Worm (Caenorhabditis elegans) whole organism, midembryonic: ENCODE results near the gene F07F6.1.

Experiments used
- T22C8.4 ChIP-seq: fragments of 200-800 bp; sonication (Bioruptor generic); IDR thresholded peaks from 2 replicates; pipeline ENCODE4 v1.3.6; 2022; ENCODE audit warnings: missing genetic modification characterization, missing compliant biosample characterization
- cog-1 ChIP-seq: sonication (generic microtip); optimal IDR thresholded peaks from 2 replicates; lab custom pipeline; 2016; ENCODE audit warnings: missing genetic modification characterization, missing compliant biosample characterization
- flt-1 ChIP-seq: fragments of 200-800 bp; sonication (Bioruptor generic); IDR thresholded peaks from 2 replicates; pipeline ENCODE4 v1.3.6; 2022; ENCODE audit warnings: missing genetic modification characterization, missing compliant biosample characterization
- klf-2 ChIP-seq: fragments of 200-800 bp; sonication (Bioruptor generic); conservative IDR thresholded peaks from 2 replicates; pipeline ENCODE4 v1.3.6; 2022; ENCODE audit warnings: missing genetic modification reagents, missing genetic modification characterization, missing compliant biosample characterization
- med-1 ChIP-seq: sonication (generic microtip); optimal IDR thresholded peaks from 2 replicates; lab custom pipeline; 2017; ENCODE audit warnings: missing genetic modification characterization, mild to moderate bottlenecking, missing compliant biosample characterization, antibody characterized with exemption, missing genetic modification reagents; ENCODE audit not compliant: insufficient read depth
- ref-1 ChIP-seq: fragments of 200-800 bp; sonication (Bioruptor generic); conservative IDR thresholded peaks from 2 replicates; pipeline ENCODE4 v1.3.6; 2022; ENCODE audit warnings: missing genetic modification reagents, missing genetic modification characterization, missing compliant biosample characterization
- tab-1 ChIP-seq: fragments of 200-800 bp; sonication (Bioruptor generic); IDR thresholded peaks from 2 replicates; pipeline ENCODE4 v1.3.6; 2022; ENCODE audit warnings: missing genetic modification characterization, missing compliant biosample characterization
- ztf-23 ChIP-seq: fragments of 200-800 bp; sonication (Bioruptor generic); IDR thresholded peaks from 2 replicates; pipeline ENCODE4 v1.3.6; 2022; ENCODE audit warnings: missing genetic modification reagents, missing genetic modification characterization, missing compliant biosample characterization
- ztf-29 ChIP-seq: fragments of 200-800 bp; sonication (Bioruptor generic); IDR thresholded peaks from 2 replicates; pipeline ENCODE4 v1.3.6; 2022; ENCODE audit warnings: missing genetic modification reagents, missing genetic modification characterization, missing compliant biosample characterization

Gene F07F6.1

DNA sequence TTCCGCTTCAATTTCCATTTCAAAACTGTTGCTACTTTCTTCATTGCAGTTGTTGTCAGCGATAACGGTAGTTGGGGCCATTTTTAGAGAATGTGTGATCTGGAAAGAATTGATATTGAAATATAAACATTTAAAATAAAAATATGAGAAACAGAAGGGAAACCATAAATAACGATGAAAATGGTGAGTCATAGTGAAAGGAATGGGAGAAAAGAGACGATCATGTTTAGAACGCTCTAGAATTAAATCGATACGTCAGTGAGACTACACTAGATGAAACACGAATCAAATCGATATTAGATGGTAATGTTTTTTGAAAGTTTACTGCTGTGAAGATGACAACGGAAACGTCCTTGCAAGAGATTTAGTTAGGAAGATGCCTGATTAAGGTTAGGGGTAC is 28.8 kb upstream of the F07F6.1 start, which contains the start of the genes EEED8.12 and EEED8.4:
Gene EEED8.12 (minus strand): TSS at position 101 of the 400 bp plus-strand sequence.
Gene EEED8.4 (plus strand): TSS at position 396 of the 400 bp plus-strand sequence.
- TF ChIP-seq ztf-29 (GFP tag; lab: Robert Waterston, UW) = no peak
- no peak for TF ChIP-seq ztf-23
- TF ChIP-seq klf-2 (GFP tag; lab: Robert Waterston, UW) = no peak
- no peak for TF ChIP-seq T22C8.4 (GFP tag; lab: Robert Waterston, UW)
- TF ChIP-seq tab-1 (GFP tag; lab: Robert Waterston, UW) = no peak
- no peak for TF ChIP-seq ref-1 (GFP tag; lab: Robert Waterston, UW)
- TF ChIP-seq cog-1 = no peak
- TF ChIP-seq med-1 (GFP tag; lab: Kevin White, UChicago) = no peak
- TF ChIP-seq flt-1 = no peak

DNA sequence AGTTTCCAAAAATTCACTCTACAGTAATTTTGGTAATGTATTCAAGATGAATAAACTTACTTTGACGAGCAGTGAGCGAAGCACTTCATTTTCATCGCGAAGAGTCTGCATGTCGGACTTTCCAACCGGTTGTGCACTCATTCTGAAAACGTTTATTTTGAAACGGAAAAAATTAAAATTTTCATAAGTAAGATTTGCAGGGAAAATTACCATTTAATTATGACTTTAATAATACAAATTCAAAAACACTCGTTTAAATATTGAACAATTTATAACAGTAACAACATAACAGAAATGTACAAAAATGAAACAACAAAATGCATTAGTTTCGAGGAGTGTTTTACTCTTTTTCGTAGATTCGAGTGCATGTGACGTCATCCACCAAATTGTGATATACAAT is 25.2 kb upstream of the F07F6.1 start, which contains the start of the genes EEED8.13 and EEED8.18:
Gene EEED8.13 (minus strand): TSS at position 101 of the 400 bp plus-strand sequence.
Gene EEED8.18 (minus strand): TSS at position 144 of the 400 bp plus-strand sequence.
- no peak for TF ChIP-seq ztf-29 (GFP tag; lab: Robert Waterston, UW)
- no peak for TF ChIP-seq T22C8.4 (GFP tag; lab: Robert Waterston, UW)
- no peak for TF ChIP-seq klf-2 (GFP tag; lab: Robert Waterston, UW)
- TF ChIP-seq flt-1 = no peak
- TF ChIP-seq ref-1 (GFP tag; lab: Robert Waterston, UW) = no peak
- TF ChIP-seq tab-1 (GFP tag; lab: Robert Waterston, UW) = no peak

- TF ChIP-seq flt-1 (no peak), tab-1 (GFP tag; lab: Robert Waterston, UW) (no peak), cog-1 (no peak), med-1 (GFP tag; lab: Kevin White, UChicago) (no peak), T22C8.4 (GFP tag; lab: Robert Waterston, UW) (no peak), ref-1 (GFP tag; lab: Robert Waterston, UW) (no peak), ztf-23 (no peak), klf-2 (GFP tag; lab: Robert Waterston, UW) (no peak), ztf-29 (GFP tag; lab: Robert Waterston, UW) (no peak)
Measured at ce11 chrII:5414040-5414439, 23.6 kb upstream of the F07F6.1 start, which contains the start of the genes EEED8.14 and EEED8.3. EEED8.14 (minus strand) TSS chrII:5414052. EEED8.3 (plus strand) TSS chrII:5414276.

DNA sequence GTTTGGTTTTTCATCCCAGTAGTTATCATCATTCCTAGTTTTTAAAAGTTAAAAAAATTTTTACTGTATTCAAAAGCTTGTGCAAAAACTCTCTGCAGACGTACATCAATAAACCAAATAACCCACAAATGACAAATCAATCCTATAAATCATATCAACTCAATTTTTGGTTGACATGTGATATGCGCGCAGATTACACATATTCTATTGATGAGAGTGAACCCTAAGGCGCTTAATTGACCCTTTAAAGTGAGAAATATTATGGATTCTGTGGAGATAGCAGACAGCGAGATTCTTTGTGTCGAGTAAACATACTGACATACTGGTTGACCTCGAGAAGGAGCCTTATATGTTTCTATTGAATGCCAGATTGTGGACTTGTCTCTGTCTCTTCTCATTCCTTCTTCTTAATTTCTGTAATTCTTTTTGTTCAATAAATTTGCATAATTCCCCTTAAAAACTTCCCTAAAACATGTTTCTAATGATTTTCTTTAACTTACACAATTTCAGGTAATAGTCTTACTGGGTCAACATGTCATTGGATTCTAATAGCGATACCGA is 21.4 kb upstream of the F07F6.1 start, which contains the start of gene EEED8.2:
Gene EEED8.2 (plus strand): TSS at position 511 of the 561 bp plus-strand sequence.
- TF ChIP-seq med-1 (GFP tag; lab: Kevin White, UChicago) = no peak
- TF ChIP-seq cog-1 = peak; percentile 11

DNA sequence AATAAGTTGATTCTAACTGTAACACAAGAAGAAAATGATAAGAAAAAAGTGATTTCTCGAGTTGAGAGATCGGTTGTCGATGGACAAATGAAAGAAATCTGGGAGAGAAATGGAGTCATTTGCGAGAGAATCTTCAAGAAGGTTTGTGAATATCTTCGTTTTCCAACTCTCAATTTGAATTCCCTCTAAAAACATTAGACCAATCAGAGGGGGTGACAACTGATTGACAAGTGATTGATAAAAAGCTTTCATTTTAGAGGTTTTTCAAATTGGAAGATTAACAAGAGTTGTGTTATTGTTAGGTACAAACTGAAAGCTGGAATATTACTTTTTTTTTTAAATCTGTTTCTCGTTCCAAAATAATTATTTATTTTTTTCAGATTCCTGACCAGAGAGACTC is 19.8 kb upstream of the F07F6.1 start:
- no peak for TF ChIP-seq tab-1 (GFP tag; lab: Robert Waterston, UW)
- TF ChIP-seq cog-1 = no peak
- TF ChIP-seq ztf-23 = no peak
- TF ChIP-seq T22C8.4 (GFP tag; lab: Robert Waterston, UW) = no peak

DNA sequence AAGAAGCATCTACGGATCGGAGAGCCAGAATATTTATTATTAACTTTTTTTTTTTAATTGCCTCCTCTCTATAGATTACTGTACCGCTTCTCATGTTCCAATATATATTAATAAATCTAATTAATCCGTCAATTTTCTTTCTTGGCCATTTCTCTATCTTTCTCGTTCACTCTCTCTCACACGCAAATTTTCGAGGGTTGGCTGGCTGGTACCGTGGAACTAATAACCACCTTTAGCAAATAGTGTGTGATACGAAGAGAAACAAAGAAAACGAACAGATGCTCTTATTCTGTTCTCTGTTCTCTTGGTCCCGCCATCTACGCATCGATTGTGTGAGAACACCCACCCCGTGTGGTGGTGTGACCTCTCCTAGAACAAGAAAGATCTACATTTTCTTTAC is 19.4 kb upstream of the F07F6.1 start:
- TF ChIP-seq tab-1 (GFP tag; lab: Robert Waterston, UW) (no peak), med-1 (GFP tag; lab: Kevin White, UChicago) (no peak), cog-1 (no peak), ztf-23 (no peak), klf-2 (GFP tag; lab: Robert Waterston, UW) (no peak), ztf-29 (GFP tag; lab: Robert Waterston, UW) (no peak), ref-1 (GFP tag; lab: Robert Waterston, UW) (no peak), flt-1 (0 out of 2 replicates have a peak, but pooled peaks have one; percentile 36)

DNA sequence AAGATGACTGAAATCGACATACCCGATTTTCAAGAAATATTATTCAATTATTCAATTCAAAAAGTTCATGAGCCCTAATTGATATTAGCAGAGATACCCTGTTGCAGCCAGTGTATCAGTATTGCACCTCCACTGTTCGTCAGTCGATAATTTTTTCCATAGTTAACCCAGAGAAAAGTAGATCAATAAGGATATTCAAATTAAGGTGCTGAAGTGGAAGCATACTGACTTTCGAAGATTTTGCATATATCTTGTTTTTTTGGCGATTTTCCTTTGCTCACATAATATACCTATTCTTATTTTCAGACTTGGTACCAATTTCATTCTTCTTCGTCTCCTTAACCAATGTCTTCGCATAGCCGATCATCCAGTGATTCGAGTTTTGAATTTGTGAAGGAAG is 18.8 kb upstream of the F07F6.1 start, which contains the start of gene EEED8.15:
Gene EEED8.15 (plus strand): TSS at position 301 of the 400 bp plus-strand sequence.
- TF ChIP-seq tab-1 (GFP tag; lab: Robert Waterston, UW) (no peak), cog-1 (no peak), ref-1 (GFP tag; lab: Robert Waterston, UW) (no peak), ztf-29 (GFP tag; lab: Robert Waterston, UW) (no peak), ztf-23 (no peak)

DNA sequence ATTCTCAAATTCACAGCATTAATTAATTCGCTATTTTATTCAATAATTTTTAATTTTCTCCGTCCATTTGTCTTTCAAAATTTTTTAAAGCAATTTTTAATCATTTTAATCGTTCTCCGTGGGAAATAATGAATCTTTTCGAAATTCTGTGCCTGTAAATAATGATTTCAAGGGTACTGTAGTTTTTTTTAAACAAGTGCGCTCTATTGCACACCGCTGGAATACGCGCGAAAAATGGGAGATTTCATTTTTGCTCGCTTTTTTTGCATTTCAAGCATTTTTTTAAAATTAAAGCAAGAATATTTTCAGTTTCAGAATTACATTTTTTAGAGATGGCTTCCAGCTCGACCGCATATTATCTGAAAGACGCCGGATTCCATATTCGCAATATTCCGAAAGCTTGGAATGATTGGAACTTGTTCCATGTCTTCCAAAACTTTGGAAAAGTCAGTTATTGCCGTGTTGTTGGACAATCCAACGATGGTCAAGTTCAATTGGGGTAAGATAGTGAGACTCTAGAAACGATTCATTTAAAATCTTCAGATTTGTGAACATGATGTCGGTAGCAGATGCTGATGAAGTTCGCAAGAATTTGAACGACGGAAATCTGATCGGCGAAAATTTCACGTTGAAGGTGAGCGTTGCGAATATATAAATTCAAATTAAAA is 16.6 kb upstream of the F07F6.1 start, which contains the start of gene tofu-6:
Gene tofu-6 (plus strand): TSS at position 302 of the 668 bp plus-strand sequence.
- no peak for TF ChIP-seq ztf-23
- no peak for TF ChIP-seq ref-1 (GFP tag; lab: Robert Waterston, UW)
- TF ChIP-seq cog-1 = no peak
- TF ChIP-seq T22C8.4 (GFP tag; lab: Robert Waterston, UW) = no peak
- no peak for TF ChIP-seq tab-1 (GFP tag; lab: Robert Waterston, UW)
- no peak for TF ChIP-seq med-1 (GFP tag; lab: Kevin White, UChicago)
- no peak for TF ChIP-seq ztf-29 (GFP tag; lab: Robert Waterston, UW)
- no peak for TF ChIP-seq flt-1
- TF ChIP-seq klf-2 (GFP tag; lab: Robert Waterston, UW) = no peak

ce11 chrII:5423832-5424231 is 13.9 kb upstream of the F07F6.1 start, which contains the start of gene F07F6.7:
F07F6.7 (minus strand) TSS chrII:5423858.
- no peak for TF ChIP-seq ref-1 (GFP tag; lab: Robert Waterston, UW)
- no peak for TF ChIP-seq T22C8.4 (GFP tag; lab: Robert Waterston, UW)
- TF ChIP-seq cog-1 = no peak
- TF ChIP-seq ztf-23 = no peak
- no peak for TF ChIP-seq ztf-29 (GFP tag; lab: Robert Waterston, UW)
- no peak for TF ChIP-seq klf-2 (GFP tag; lab: Robert Waterston, UW)
- no peak for TF ChIP-seq med-1 (GFP tag; lab: Kevin White, UChicago)
- no peak; the same call in 1 of the 2 replicates for TF ChIP-seq flt-1
- no peak for TF ChIP-seq tab-1 (GFP tag; lab: Robert Waterston, UW)
